Worm (Caenorhabditis elegans): ENCODE data around the gene B0507.1.

DNA sequence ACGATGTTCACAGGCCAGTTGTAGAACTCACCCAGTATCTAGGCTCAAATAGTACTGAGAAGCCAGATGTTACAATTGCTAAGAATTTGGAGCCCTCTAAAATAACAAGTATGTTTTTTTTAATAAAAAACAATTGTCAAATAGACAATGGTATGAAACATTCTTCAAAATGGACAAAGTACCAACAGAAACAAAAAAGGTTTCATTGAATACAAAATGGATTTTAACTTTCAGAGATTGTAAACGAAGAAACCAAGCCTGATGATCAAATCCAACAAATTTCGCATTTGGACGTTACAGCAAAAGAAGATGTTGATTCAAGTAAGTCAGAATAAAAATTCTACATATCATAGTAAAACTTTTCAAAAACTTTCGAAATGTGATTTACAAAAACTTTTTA lies 49.3 kb upstream of the B0507.1 start, which contains the start of gene ZC196.9:
- TF ChIP-seq ama-1 (optimal IDR thresholded peaks at IDR 0.05): no peak
- no peak for TF ChIP-seq ceh-36 (tag; optimal IDR thresholded peaks at IDR 0.05)
- no peak for TF ChIP-seq tbx-37 (GFP tag; conservative IDR thresholded peaks at IDR 0.05)
- no peak for TF ChIP-seq ceh-13 (GFP tag; optimal IDR thresholded peaks at IDR 0.05)
- TF ChIP-seq hnd-1 (tag; optimal IDR thresholded peaks at IDR 0.05): no peak
- TF ChIP-seq B0310.2 (tag; optimal IDR thresholded peaks at IDR 0.05): no peak
- no peak for TF ChIP-seq hmg-4 (GFP tag; optimal IDR thresholded peaks at IDR 0.05)
- TF ChIP-seq scrt-1 (GFP tag; IDR thresholded peaks at IDR 0.05): no peak
- TF ChIP-seq F13C5.2 (tag; optimal IDR thresholded peaks at IDR 0.05): no peak
- no peak for TF ChIP-seq pes-1 (GFP tag; IDR thresholded peaks at IDR 0.05)
- TF ChIP-seq flt-1 (GFP tag; IDR thresholded peaks at IDR 0.05): no peak

Data from whole organism, early embryonic.